Worm (Caenorhabditis elegans): ENCODE measurements around the gene T16A1.10.

ce11 chrII:2116794-2117193 lies 24.9 kb upstream of the T16A1.10 start, which contains the start of gene srh-195:
- TF ChIP-seq lin-13 (GFP tag; optimal IDR thresholded peaks at IDR 0.05) (no peak), snpc-4 (tag; optimal IDR thresholded peaks at IDR 0.05) (no peak), aly-2 (tag; optimal IDR thresholded peaks at IDR 0.05) (no peak)

Measured in whole organism, L4 larva.